Fruit fly (Drosophila melanogaster) whole organism, embryonic: ENCODE data around the gene PIP82.
A peak's percentile ranks its signal among the peaks of the same experiment; 100 is the strongest.

Experiments
- Atf3 ChIP-seq: fragments of 200-800 bp; sonication (Bioruptor generic); optimal IDR thresholded peaks from 3 replicates; lab custom pipeline; 2016; ENCODE audit warnings: missing biosample characterization, missing genetic modification characterization
- Blimp-1 ChIP-seq: fragments of 200-800 bp; sonication (Bioruptor generic); optimal IDR thresholded peaks from 3 replicates; lab custom pipeline; 2018; ENCODE audit warnings: missing biosample characterization, missing genetic modification characterization, mild to moderate bottlenecking, moderate library complexity, missing genetic modification reagents
- BtbVII ChIP-seq: fragments of 200-800 bp; sonication (Bioruptor generic); optimal IDR thresholded peaks from 3 replicates; lab custom pipeline; 2017; ENCODE audit warnings: missing biosample characterization, mild to moderate bottlenecking, missing genetic modification characterization
- CG10147 ChIP-seq: fragments of 200-800 bp; sonication (Bioruptor generic); optimal IDR thresholded peaks from 2 replicates; lab custom pipeline; 2019; ENCODE audit warnings: missing biosample characterization, mild to moderate bottlenecking, missing genetic modification characterization, moderate library complexity
- CG1024 ChIP-seq: fragments of 200-800 bp; sonication (Bioruptor generic); IDR thresholded peaks from 2 replicates; pipeline ENCODE4 v1.3.6; 2022; ENCODE audit warnings: missing biosample characterization, missing genetic modification characterization
- CG11085 ChIP-seq: fragments of 200-800 bp; sonication (Bioruptor generic); IDR thresholded peaks from 2 replicates; pipeline ENCODE4 v1.3.6; 2022; ENCODE audit warnings: missing biosample characterization, missing genetic modification characterization
- CG12155 ChIP-seq: fragments of 200-800 bp; sonication (Bioruptor generic); optimal IDR thresholded peaks from 3 replicates; lab custom pipeline; 2016; ENCODE audit warnings: missing biosample characterization, missing genetic modification characterization
- CG12391 ChIP-seq: fragments of 200-800 bp; sonication (Bioruptor generic); optimal IDR thresholded peaks from 3 replicates; lab custom pipeline; 2018; ENCODE audit warnings: missing biosample characterization, mild to moderate bottlenecking, missing genetic modification characterization, moderate library complexity
- CG12659 ChIP-seq: fragments of 200-800 bp; sonication (Bioruptor generic); optimal IDR thresholded peaks from 3 replicates; lab custom pipeline; 2017; ENCODE audit warnings: mild to moderate bottlenecking, missing biosample characterization, missing genetic modification reagents, missing genetic modification characterization
- CG13424 ChIP-seq: fragments of 200-800 bp; sonication (Bioruptor generic); optimal IDR thresholded peaks from 2 replicates; lab custom pipeline; 2019; ENCODE audit warnings: missing biosample characterization, mild to moderate bottlenecking, missing genetic modification characterization, moderate library complexity
- CG14860 ChIP-seq: fragments of 200-800 bp; sonication (Bioruptor generic); IDR thresholded peaks from 3 replicates; pipeline ENCODE4 v1.3.6; 2022; ENCODE audit warnings: missing biosample characterization, missing genetic modification characterization; ENCODE audit not compliant: partially characterized antibody
- CG1529 ChIP-seq: fragments of 200-800 bp; sonication (Bioruptor generic); optimal IDR thresholded peaks from 3 replicates; lab custom pipeline; 2018; ENCODE audit warnings: missing biosample characterization, missing genetic modification characterization
- CG17359 ChIP-seq: fragments of 200-800 bp; sonication (Bioruptor generic); optimal IDR thresholded peaks from 3 replicates; lab custom pipeline; 2018; ENCODE audit warnings: missing biosample characterization, mild to moderate bottlenecking, missing genetic modification characterization, moderate library complexity
- CG17829 ChIP-seq: fragments of 200-800 bp; optimal IDR thresholded peaks from 2 replicates; lab custom pipeline; 2019; ENCODE audit warnings: missing biosample characterization, mild to moderate bottlenecking, missing genetic modification characterization, moderate library complexity
- CG1832 ChIP-seq: fragments of 200-800 bp; sonication (Bioruptor generic); optimal IDR thresholded peaks from 2 replicates; lab custom pipeline; 2017; ENCODE audit warnings: missing biosample characterization, mild to moderate bottlenecking, missing genetic modification characterization, inconsistent platforms
- CG2116 ChIP-seq: fragments of 200-800 bp; sonication (Bioruptor generic); optimal IDR thresholded peaks from 3 replicates; lab custom pipeline; 2018; ENCODE audit warnings: missing biosample characterization, mild to moderate bottlenecking, missing genetic modification characterization
- CG2712 ChIP-seq: fragments of 200-800 bp; optimal IDR thresholded peaks from 3 replicates; lab custom pipeline; 2019; ENCODE audit warnings: missing biosample characterization, mild to moderate bottlenecking, missing genetic modification characterization, moderate library complexity
- CG31388 ChIP-seq: fragments of 200-800 bp; sonication (Bioruptor generic); optimal IDR thresholded peaks from 2 replicates; lab custom pipeline; 2016; ENCODE audit warnings: missing biosample characterization, missing genetic modification characterization
- CG3407 ChIP-seq: fragments of 200-800 bp; sonication (Bioruptor generic); optimal IDR thresholded peaks from 2 replicates; lab custom pipeline; 2018; ENCODE audit warnings: missing biosample characterization, mild to moderate bottlenecking, missing genetic modification characterization
- CG4617 ChIP-seq: fragments of 200-800 bp; sonication (Bioruptor generic); optimal IDR thresholded peaks from 3 replicates; lab custom pipeline; 2016; ENCODE audit warnings: missing biosample characterization, missing genetic modification characterization, borderline replicate concordance
- CG7357 ChIP-seq: fragments of 200-800 bp; sonication (Bioruptor generic); IDR thresholded peaks from 3 replicates; pipeline ENCODE4 v1.3.6; 2022; ENCODE audit warnings: missing biosample characterization, missing genetic modification characterization
- CG7839 ChIP-seq: fragments of 200-800 bp; sonication (Bioruptor generic); optimal IDR thresholded peaks from 3 replicates; lab custom pipeline; 2018; ENCODE audit warnings: missing biosample characterization, mild to moderate bottlenecking, missing genetic modification characterization, moderate library complexity
- CG9932 ChIP-seq: fragments of 200-800 bp; sonication (Bioruptor generic); IDR thresholded peaks from 2 replicates; pipeline ENCODE4 v1.3.6; 2022; ENCODE audit warnings: missing biosample characterization, missing genetic modification characterization
- D19A ChIP-seq: fragments of 200-800 bp; optimal IDR thresholded peaks from 3 replicates; lab custom pipeline; 2019; ENCODE audit warnings: missing biosample characterization, mild to moderate bottlenecking, missing genetic modification characterization, moderate library complexity
- Hr3 ChIP-seq: fragments of 200-800 bp; sonication (Bioruptor generic); optimal IDR thresholded peaks from 3 replicates; lab custom pipeline; 2016; ENCODE audit warnings: missing biosample characterization, missing genetic modification characterization
- Hr51 ChIP-seq, 2 experiments: fragments of 200-800 bp; sonication (Bioruptor generic); optimal IDR thresholded peaks; 2 replicates in 1 of 2; 3 replicates in 1 of 2; lab custom pipeline; 2016 to 2018; ENCODE audit warnings: missing biosample characterization in 2 of 2, missing genetic modification characterization in 2 of 2, mild to moderate bottlenecking in 1 of 2, moderate library complexity in 1 of 2
- Hsf ChIP-seq: fragments of 200-800 bp; sonication (Bioruptor generic); optimal IDR thresholded peaks from 3 replicates; lab custom pipeline; 2016; ENCODE audit warnings: missing biosample characterization, missing genetic modification characterization
- Jarid2 ChIP-seq: fragments of 200-800 bp; sonication (Bioruptor generic); optimal IDR thresholded peaks from 3 replicates; lab custom pipeline; 2017; ENCODE audit warnings: mild to moderate bottlenecking, missing biosample characterization, missing genetic modification reagents, missing genetic modification characterization
- Lim3 ChIP-seq: fragments of 200-800 bp; sonication (Bioruptor generic); IDR thresholded peaks from 2 replicates; pipeline ENCODE4 v1.3.6; 2022; ENCODE audit warnings: missing biosample characterization, missing genetic modification characterization
- Pdp1 ChIP-seq, 2 experiments: fragments of 200-800 bp; sonication (Bioruptor generic); optimal IDR thresholded peaks; 3 replicates each; lab custom pipeline; 2016; ENCODE audit warnings: missing biosample characterization in 2 of 2, missing genetic modification characterization in 2 of 2, mild to moderate bottlenecking in 1 of 2, moderate library complexity in 1 of 2
- Rfx ChIP-seq: fragments of 200-800 bp; sonication (Bioruptor generic); IDR thresholded peaks from 2 replicates; pipeline ENCODE4 v1.3.6; 2022; ENCODE audit warnings: missing biosample characterization, missing genetic modification characterization
- Sin3A ChIP-seq: fragments of >200 bp; optimal IDR thresholded peaks from 2 replicates; lab custom pipeline; 2018
- Sox100B ChIP-seq: fragments of 200-800 bp; sonication (Bioruptor generic); optimal IDR thresholded peaks from 3 replicates; lab custom pipeline; 2018; ENCODE audit warnings: missing biosample characterization, mild to moderate bottlenecking, missing genetic modification characterization
- Sox102F ChIP-seq: fragments of 200-800 bp; sonication (Bioruptor generic); optimal IDR thresholded peaks from 2 replicates; lab custom pipeline; 2018; ENCODE audit warnings: missing biosample characterization, mild to moderate bottlenecking, missing genetic modification characterization, moderate library complexity
- Xbp1 ChIP-seq: fragments of 200-800 bp; sonication (Bioruptor generic); optimal IDR thresholded peaks from 3 replicates; lab custom pipeline; 2016; ENCODE audit warnings: missing biosample characterization, mild to moderate bottlenecking, missing genetic modification characterization
- al ChIP-seq: fragments of 200-800 bp; sonication (Bioruptor generic); IDR thresholded peaks from 2 replicates; pipeline ENCODE4 v1.3.6; 2022; ENCODE audit warnings: missing biosample characterization, missing genetic modification characterization
- ap ChIP-seq: fragments of 200-800 bp; sonication (Bioruptor generic); IDR thresholded peaks from 2 replicates; pipeline ENCODE4 v1.3.6; 2022; ENCODE audit warnings: missing biosample characterization, missing genetic modification characterization
- bigmax ChIP-seq: fragments of 200-800 bp; sonication (Bioruptor generic); optimal IDR thresholded peaks from 2 replicates; lab custom pipeline; 2018; ENCODE audit warnings: missing biosample characterization, mild to moderate bottlenecking, missing genetic modification characterization
- caup ChIP-seq: fragments of 200-800 bp; sonication (Bioruptor generic); optimal IDR thresholded peaks from 3 replicates; lab custom pipeline; 2017; ENCODE audit warnings: missing biosample characterization, mild to moderate bottlenecking, missing genetic modification characterization, moderate library complexity; ENCODE audit not compliant: severe bottlenecking
- danr ChIP-seq: fragments of 200-800 bp; sonication (Bioruptor generic); IDR thresholded peaks from 2 replicates; pipeline ENCODE4 v1.3.6; 2022; ENCODE audit warnings: missing biosample characterization, missing genetic modification characterization
- dmrt99B ChIP-seq: fragments of 200-800 bp; sonication (Bioruptor generic); optimal IDR thresholded peaks from 2 replicates; lab custom pipeline; 2018; ENCODE audit warnings: missing biosample characterization, mild to moderate bottlenecking, missing genetic modification characterization, moderate library complexity
- fd96Cb ChIP-seq: fragments of 200-800 bp; sonication (Bioruptor generic); optimal IDR thresholded peaks from 2 replicates; lab custom pipeline; 2018; ENCODE audit warnings: missing biosample characterization, mild to moderate bottlenecking, missing genetic modification characterization, moderate library complexity
- grau ChIP-seq: fragments of 200-800 bp; optimal IDR thresholded peaks from 3 replicates; lab custom pipeline; 2019; ENCODE audit warnings: missing biosample characterization, mild to moderate bottlenecking, missing genetic modification characterization, moderate library complexity
- lmd ChIP-seq: fragments of 200-800 bp; sonication (Bioruptor generic); IDR thresholded peaks from 2 replicates; pipeline ENCODE4 v1.3.6; 2022; ENCODE audit warnings: missing biosample characterization, missing genetic modification characterization
- org-1 ChIP-seq: fragments of 200-800 bp; sonication (Bioruptor generic); optimal IDR thresholded peaks from 2 replicates; lab custom pipeline; 2017; ENCODE audit warnings: missing biosample characterization, missing genetic modification characterization
- pros ChIP-seq: fragments of 200-800 bp; sonication (Bioruptor generic); optimal IDR thresholded peaks from 3 replicates; lab custom pipeline; 2019; ENCODE audit warnings: missing biosample characterization, mild to moderate bottlenecking, missing genetic modification characterization, moderate library complexity
- sens ChIP-seq: fragments of 200-800 bp; sonication (Bioruptor generic); peaks from one replicate; lab custom pipeline; 2016; ENCODE audit warnings: missing biosample characterization, missing genetic modification characterization
- tap ChIP-seq: fragments of 200-800 bp; optimal IDR thresholded peaks from 3 replicates; lab custom pipeline; 2019; ENCODE audit warnings: missing biosample characterization, mild to moderate bottlenecking, missing genetic modification characterization, moderate library complexity
- trh ChIP-seq: fragments of 200-800 bp; sonication (Bioruptor generic); optimal IDR thresholded peaks from 2 replicates; lab custom pipeline; 2016; ENCODE audit warnings: missing biosample characterization, missing genetic modification characterization
- usp ChIP-seq: fragments of >200 bp; optimal IDR thresholded peaks from 2 replicates; lab custom pipeline; 2017; ENCODE audit warnings: missing biosample characterization, missing genetic modification characterization
- wor ChIP-seq: fragments of 200-800 bp; sonication (Bioruptor generic); IDR thresholded peaks from 2 replicates; pipeline ENCODE4 v1.3.6; 2022; ENCODE audit warnings: missing biosample characterization, missing genetic modification characterization

Gene PIP82

DNA sequence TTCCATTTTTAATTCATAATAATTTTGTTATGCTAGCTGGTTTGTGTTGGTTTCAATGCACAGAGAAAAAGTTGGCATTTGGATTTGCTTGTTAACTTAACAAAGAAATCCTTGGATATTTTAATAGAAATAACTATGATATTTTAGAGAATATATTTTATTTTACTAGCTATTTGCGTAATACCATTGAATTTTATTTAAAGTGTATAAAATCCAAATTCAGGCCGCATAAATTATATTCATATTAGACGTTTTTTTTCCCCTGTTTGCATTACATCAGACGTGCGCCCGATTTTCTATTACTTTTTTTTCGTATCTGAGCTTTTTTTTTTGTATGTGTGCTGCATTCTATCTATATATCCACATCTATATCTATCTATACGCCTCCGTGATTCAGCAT is 5.2 kb upstream of the PIP82 start (continued):
- no peak for TF ChIP-seq pros (GFP tag; lab: Kevin White, UChicago)
- TF ChIP-seq Xbp1 (GFP tag; lab: Kevin White, UChicago), result peak; percentile 9
- no peak for TF ChIP-seq CG1832 (GFP tag; lab: Kevin White, UChicago)
- TF ChIP-seq CG10147, result no peak
- peak; percentile 0 for TF ChIP-seq CG17829
- peak; percentile 19 for TF ChIP-seq CG12391 (tag; lab: Kevin White, UChicago)
- peak; percentile 25 for TF ChIP-seq Sox100B (GFP tag; lab: Kevin White, UChicago)
- no peak for TF ChIP-seq danr (GFP tag; lab: Robert Waterston, UW)
- 0 out of 2 replicates have a peak, but pooled peaks have one; percentile 14 for TF ChIP-seq lmd (GFP tag; lab: Robert Waterston, UW)
- TF ChIP-seq CG12155 (GFP tag; lab: Kevin White, UChicago), result no peak
- TF ChIP-seq sens (GFP tag; lab: Kevin White, UChicago), result peak; percentile 45
- TF ChIP-seq org-1 (GFP tag; lab: Kevin White, UChicago), result no peak
- TF ChIP-seq BtbVII (GFP tag; lab: Kevin White, UChicago), result no peak
- TF ChIP-seq Hr51 (GFP tag; optimal IDR thresholded peaks at IDR 0.05; lab: Kevin White, UChicago), result peak in 1 of 2 experiments; percentile 54
- TF ChIP-seq caup, result no peak
- TF ChIP-seq CG4617 (GFP tag; lab: Kevin White, UChicago), result no peak
- TF ChIP-seq tap, result peak; percentile 9
- TF ChIP-seq Jarid2 (GFP tag; lab: Kevin White, UChicago), result no peak
- peak; percentile 60 for TF ChIP-seq Sox102F
- peak; percentile 31 for TF ChIP-seq Blimp-1
- no peak for TF ChIP-seq CG9932 (GFP tag; lab: Robert Waterston, UW)
- TF ChIP-seq Pdp1 (GFP tag; optimal IDR thresholded peaks at IDR 0.05; lab: Kevin White, UChicago), result peak in 1 of 2 experiments; percentile 21
- TF ChIP-seq Hr3 (GFP tag; lab: Kevin White, UChicago), result peak; percentile 5
- peak; percentile 12 for TF ChIP-seq fd96Cb (tag; lab: Kevin White, UChicago)
- peak; percentile 6 for TF ChIP-seq D19A
- TF ChIP-seq ap (GFP tag; lab: Robert Waterston, UW), result no peak
- TF ChIP-seq CG1529 (GFP tag; lab: Kevin White, UChicago), result peak; percentile 12
- TF ChIP-seq CG7357, result no peak
- no peak for TF ChIP-seq CG3407 (GFP tag; lab: Kevin White, UChicago)
- TF ChIP-seq CG7839 (tag; lab: Kevin White, UChicago), result peak; percentile 32
- peak; percentile 32; the same call in 1 of the 2 replicates for TF ChIP-seq wor
- no peak for TF ChIP-seq CG31388 (GFP tag; lab: Kevin White, UChicago)
- no peak for TF ChIP-seq CG11085 (GFP tag; lab: Robert Waterston, UW)
- TF ChIP-seq CG12659 (GFP tag; lab: Kevin White, UChicago), result peak; percentile 2
- TF ChIP-seq al (GFP tag; lab: Robert Waterston, UW), result no peak
- TF ChIP-seq bigmax (GFP tag; lab: Kevin White, UChicago), result no peak
- no peak for TF ChIP-seq Atf3 (GFP tag; lab: Kevin White, UChicago)
- no peak for TF ChIP-seq CG2116 (GFP tag; lab: Kevin White, UChicago)
- no peak for TF ChIP-seq CG14860 (GFP tag; lab: Robert Waterston, UW)
- TF ChIP-seq CG17359 (tag; lab: Kevin White, UChicago), result peak; percentile 30
- no peak for TF ChIP-seq Sin3A (lab: Kevin White, UChicago)
- no peak for TF ChIP-seq Lim3 (GFP tag; lab: Robert Waterston, UW)
- TF ChIP-seq usp, result no peak
- TF ChIP-seq trh, result no peak
- peak; percentile 38 for TF ChIP-seq CG2712
- TF ChIP-seq CG1024 (GFP tag; lab: Robert Waterston, UW), result no peak
- peak; percentile 54 for TF ChIP-seq dmrt99B
- TF ChIP-seq Rfx (GFP tag; lab: Robert Waterston, UW), result peak; percentile 20; the same call in 1 of the 2 replicates
- peak; percentile 17 for TF ChIP-seq grau
- peak; percentile 33 for TF ChIP-seq CG13424
- no peak for TF ChIP-seq Hsf (GFP tag; lab: Kevin White, UChicago)
